Worm (Caenorhabditis elegans) whole organism, late embryonic: Measurements from ENCODE around the gene C29H12.2.

Source experiments
- C38D4.7 ChIP-seq: fragments of 200-800 bp; sonication (Bioruptor generic); optimal IDR thresholded peaks from 2 replicates; lab custom pipeline; 2018; ENCODE audit warnings: mild to moderate bottlenecking, missing genetic modification characterization, moderate library complexity, missing compliant biosample characterization
- F13H6.1 ChIP-seq: sonication (generic microtip); optimal IDR thresholded peaks from 2 replicates; lab custom pipeline; 2016; ENCODE audit warnings: missing genetic modification characterization, missing compliant biosample characterization
- K02D7.2 ChIP-seq: sonication (generic microtip); optimal IDR thresholded peaks from 2 replicates; lab custom pipeline; 2017; ENCODE audit warnings: mild to moderate bottlenecking, missing genetic modification characterization, missing compliant biosample characterization
- Y22D7AL.16 ChIP-seq: sonication (generic microtip); optimal IDR thresholded peaks from 2 replicates; lab custom pipeline; 2016; ENCODE audit warnings: missing genetic modification characterization, missing compliant biosample characterization
- ahr-1 ChIP-seq: sonication (generic microtip); optimal IDR thresholded peaks from 2 replicates; lab custom pipeline; 2016; ENCODE audit warnings: missing genetic modification characterization, missing compliant biosample characterization
- ama-1 ChIP-seq: fragments of 150-350 bp; optimal IDR thresholded peaks from 2 replicates; lab custom pipeline; 2014
- ceh-18 ChIP-seq: sonication (generic microtip); optimal IDR thresholded peaks from 2 replicates; lab custom pipeline; 2016; ENCODE audit warnings: missing genetic modification characterization, missing compliant biosample characterization
- ceh-2 ChIP-seq: sonication (generic microtip); optimal IDR thresholded peaks from 2 replicates; lab custom pipeline; 2016; ENCODE audit warnings: missing genotype, missing genetic modification characterization, missing compliant biosample characterization
- ceh-22 ChIP-seq: sonication (generic microtip); optimal IDR thresholded peaks from 2 replicates; lab custom pipeline; 2017; ENCODE audit warnings: missing biosample characterization, missing genetic modification characterization
- ceh-24 ChIP-seq: sonication (generic microtip); optimal IDR thresholded peaks from 2 replicates; lab custom pipeline; 2016; ENCODE audit warnings: mild to moderate bottlenecking, missing genetic modification characterization, missing compliant biosample characterization
- ceh-30 ChIP-seq: fragments of 150-350 bp; optimal IDR thresholded peaks from 2 replicates; lab custom pipeline; 2014; ENCODE audit warnings: missing biosample characterization, missing genetic modification characterization
- ceh-34 ChIP-seq: sonication (generic microtip); optimal IDR thresholded peaks from 2 replicates; lab custom pipeline; 2016; ENCODE audit warnings: mild to moderate bottlenecking, missing genetic modification characterization, missing compliant biosample characterization
- ceh-45 ChIP-seq: fragments of 200-800 bp; sonication (Bioruptor generic); IDR thresholded peaks from 2 replicates; pipeline ENCODE4 v1.3.6; 2022; ENCODE audit warnings: missing genetic modification reagents, missing genetic modification characterization, missing compliant biosample characterization
- ceh-6 ChIP-seq: fragments of 200-800 bp; sonication (Bioruptor generic); optimal IDR thresholded peaks from 2 replicates; lab custom pipeline; 2018; ENCODE audit warnings: mild to moderate bottlenecking, missing genetic modification characterization, missing compliant biosample characterization
- che-1 ChIP-seq: sonication (generic microtip); optimal IDR thresholded peaks from 2 replicates; lab custom pipeline; 2016; ENCODE audit warnings: mild to moderate bottlenecking, missing genetic modification characterization, missing compliant biosample characterization
- dmd-4 ChIP-seq: sonication (generic microtip); optimal IDR thresholded peaks from 2 replicates; lab custom pipeline; 2016; ENCODE audit warnings: borderline replicate concordance, missing genetic modification characterization, missing compliant biosample characterization
- elt-2 ChIP-seq: sonication (generic microtip); optimal IDR thresholded peaks from 2 replicates; lab custom pipeline; 2016; ENCODE audit warnings: missing genetic modification reagents, missing genetic modification characterization, missing compliant biosample characterization
- elt-4 ChIP-seq: sonication (generic microtip); optimal IDR thresholded peaks from 2 replicates; lab custom pipeline; 2016; ENCODE audit warnings: missing genetic modification characterization, missing compliant biosample characterization
- eyg-1 ChIP-seq: sonication (generic microtip); optimal IDR thresholded peaks from 2 replicates; lab custom pipeline; 2016; ENCODE audit warnings: missing genotype, missing genetic modification characterization, missing compliant biosample characterization
- fkh-6 ChIP-seq: sonication (generic microtip); optimal IDR thresholded peaks from 2 replicates; lab custom pipeline; 2016; ENCODE audit warnings: missing genetic modification characterization, missing compliant biosample characterization
- gmeb-2 ChIP-seq: sonication (generic microtip); optimal IDR thresholded peaks from 2 replicates; lab custom pipeline; 2016; ENCODE audit warnings: missing genetic modification characterization, inconsistent platforms, missing compliant biosample characterization
- hlh-15 ChIP-seq: sonication (generic microtip); optimal IDR thresholded peaks from 2 replicates; lab custom pipeline; 2016; ENCODE audit warnings: missing genetic modification characterization, missing compliant biosample characterization
- hlh-30 ChIP-seq: sonication (generic microtip); optimal IDR thresholded peaks from 2 replicates; lab custom pipeline; 2017; ENCODE audit warnings: antibody characterized with exemption, missing genetic modification characterization, missing compliant biosample characterization; ENCODE audit not compliant: insufficient read depth
- hlh-8 ChIP-seq: sonication (generic microtip); optimal IDR thresholded peaks from 2 replicates; lab custom pipeline; 2016; ENCODE audit warnings: missing genotype, missing genetic modification characterization, missing compliant biosample characterization
- lim-6 ChIP-seq: sonication (generic microtip); optimal IDR thresholded peaks from 2 replicates; lab custom pipeline; 2016; ENCODE audit warnings: missing genetic modification characterization, missing compliant biosample characterization
- lin-11 ChIP-seq: fragments of 200-800 bp; sonication (Bioruptor generic); optimal IDR thresholded peaks from 2 replicates; lab custom pipeline; 2018; ENCODE audit warnings: mild to moderate bottlenecking, missing genetic modification characterization, missing compliant biosample characterization
- madf-2 ChIP-seq: sonication (generic microtip); optimal IDR thresholded peaks from 2 replicates; lab custom pipeline; 2017; ENCODE audit warnings: missing genetic modification characterization, missing compliant biosample characterization
- nhr-232 ChIP-seq: sonication (generic microtip); optimal IDR thresholded peaks from 2 replicates; lab custom pipeline; 2016; ENCODE audit warnings: missing genetic modification characterization, missing compliant biosample characterization
- npax-4 ChIP-seq: sonication (generic microtip); optimal IDR thresholded peaks from 2 replicates; lab custom pipeline; 2016; ENCODE audit warnings: missing genetic modification characterization, missing compliant biosample characterization
- pag-3 ChIP-seq: sonication (generic microtip); optimal IDR thresholded peaks from 2 replicates; lab custom pipeline; 2016; ENCODE audit warnings: missing compliant biosample characterization, missing genetic modification characterization, borderline replicate concordance
- pha-2 ChIP-seq: sonication (generic microtip); optimal IDR thresholded peaks from 2 replicates; lab custom pipeline; 2017; ENCODE audit warnings: mild to moderate bottlenecking, missing genetic modification characterization, missing compliant biosample characterization
- pros-1 ChIP-seq: fragments of 150-350 bp; optimal IDR thresholded peaks from 2 replicates; lab custom pipeline; 2014; ENCODE audit warnings: missing biosample characterization, missing genetic modification reagents, missing genetic modification characterization
- sox-2 ChIP-seq: fragments of 200-800 bp; sonication (Bioruptor generic); IDR thresholded peaks from 2 replicates; pipeline ENCODE4 v1.3.6; 2022; ENCODE audit warnings: missing genetic modification reagents, missing genetic modification characterization, missing compliant biosample characterization
- syd-9 ChIP-seq: sonication (generic microtip); optimal IDR thresholded peaks from 2 replicates; lab custom pipeline; 2016; ENCODE audit warnings: mild to moderate bottlenecking, missing genetic modification characterization, moderate library complexity, missing compliant biosample characterization
- tbx-2 ChIP-seq: sonication (generic microtip); optimal IDR thresholded peaks from 2 replicates; lab custom pipeline; 2016; ENCODE audit warnings: missing genetic modification characterization, missing compliant biosample characterization
- ttx-3 ChIP-seq: sonication (generic microtip); optimal IDR thresholded peaks from 2 replicates; lab custom pipeline; 2016; ENCODE audit warnings: missing genetic modification reagents, missing genetic modification characterization, missing compliant biosample characterization
- unc-55 ChIP-seq: sonication (generic microtip); optimal IDR thresholded peaks from 2 replicates; lab custom pipeline; 2017; ENCODE audit warnings: missing biosample characterization, missing genetic modification reagents, missing genetic modification characterization
- unc-86 ChIP-seq: sonication (generic microtip); optimal IDR thresholded peaks from 2 replicates; lab custom pipeline; 2016; ENCODE audit warnings: missing genetic modification characterization, missing compliant biosample characterization

The C29H12.2 gene

ce11 chrII:6097441-6097840 lies 26.2 kb upstream of the C29H12.2 start, which contains the start of the genes tpp-2 and rbbp-5 (continued):
- TF ChIP-seq ceh-24 (tag; lab: Kevin White, UChicago) (no peak), hlh-30 (tag; lab: Kevin White, UChicago) (no peak), C38D4.7 (no peak), syd-9 (no peak), pag-3 (tag; lab: Kevin White, UChicago) (no peak), pha-2 (tag; lab: Kevin White, UChicago) (no peak)

- TF ChIP-seq Y22D7AL.16 (tag; lab: Kevin White, UChicago): no peak
- no peak for TF ChIP-seq ceh-24 (tag; lab: Kevin White, UChicago)
- TF ChIP-seq pag-3 (tag; lab: Kevin White, UChicago): no peak
- no peak for TF ChIP-seq sox-2 (GFP tag; lab: Robert Waterston, UW)
- TF ChIP-seq, all 69 proteins: peak for 0
Observed at ce11 chrII:6099500-6099899, 24.1 kb upstream of the C29H12.2 start, which contains the start of gene rgs-3. rgs-3 (plus strand) TSS chrII:6099800.

ce11 chrII:6101475-6101874 lies 22.1 kb upstream of the C29H12.2 start:
- TF ChIP-seq gmeb-2 (no peak), ceh-6 (no peak), ceh-45 (GFP tag; lab: Robert Waterston, UW) (no peak), unc-55 (no peak), dmd-4 (tag; lab: Kevin White, UChicago) (no peak), lin-11 (tag; lab: Kevin White, UChicago) (no peak), fkh-6 (no peak), pros-1 (tag; lab: Kevin White, UChicago) (no peak), C38D4.7 (no peak), pha-2 (tag; lab: Kevin White, UChicago) (no peak), ceh-18 (no peak), F13H6.1 (tag; lab: Kevin White, UChicago) (no peak), K02D7.2 (tag; lab: Kevin White, UChicago) (no peak), ama-1 (no peak), npax-4 (tag; lab: Kevin White, UChicago) (no peak)

- TF ChIP-seq K02D7.2 (tag; lab: Kevin White, UChicago) (no peak), fkh-6 (no peak), ceh-2 (tag; lab: Kevin White, UChicago) (no peak), lim-6 (tag; lab: Kevin White, UChicago) (no peak), nhr-232 (tag; lab: Kevin White, UChicago) (no peak), npax-4 (tag; lab: Kevin White, UChicago) (no peak), ahr-1 (tag; lab: Kevin White, UChicago) (no peak)
Observed at ce11 chrII:6103986-6104385, 19.6 kb upstream of the C29H12.2 start.

ce11 chrII:6107773-6108172 lies 15.8 kb upstream of the C29H12.2 start:
- TF ChIP-seq tbx-2 (no peak), ttx-3 (tag; lab: Kevin White, UChicago) (no peak), che-1 (tag; lab: Kevin White, UChicago) (no peak), hlh-8 (tag; lab: Kevin White, UChicago) (no peak), ceh-34 (no peak), ceh-22 (tag; lab: Kevin White, UChicago) (no peak), unc-86 (tag; lab: Kevin White, UChicago) (no peak), ceh-24 (tag; lab: Kevin White, UChicago) (no peak), eyg-1 (no peak), madf-2 (no peak), ceh-30 (tag; lab: Kevin White, UChicago) (no peak), pag-3 (tag; lab: Kevin White, UChicago) (no peak), elt-4 (tag; lab: Kevin White, UChicago) (no peak), hlh-15 (tag; lab: Kevin White, UChicago) (no peak), elt-2 (no peak), npax-4 (tag; lab: Kevin White, UChicago) (no peak)
